Fruit fly (Drosophila melanogaster): ENCODE data around the gene CG3795.

DNA sequence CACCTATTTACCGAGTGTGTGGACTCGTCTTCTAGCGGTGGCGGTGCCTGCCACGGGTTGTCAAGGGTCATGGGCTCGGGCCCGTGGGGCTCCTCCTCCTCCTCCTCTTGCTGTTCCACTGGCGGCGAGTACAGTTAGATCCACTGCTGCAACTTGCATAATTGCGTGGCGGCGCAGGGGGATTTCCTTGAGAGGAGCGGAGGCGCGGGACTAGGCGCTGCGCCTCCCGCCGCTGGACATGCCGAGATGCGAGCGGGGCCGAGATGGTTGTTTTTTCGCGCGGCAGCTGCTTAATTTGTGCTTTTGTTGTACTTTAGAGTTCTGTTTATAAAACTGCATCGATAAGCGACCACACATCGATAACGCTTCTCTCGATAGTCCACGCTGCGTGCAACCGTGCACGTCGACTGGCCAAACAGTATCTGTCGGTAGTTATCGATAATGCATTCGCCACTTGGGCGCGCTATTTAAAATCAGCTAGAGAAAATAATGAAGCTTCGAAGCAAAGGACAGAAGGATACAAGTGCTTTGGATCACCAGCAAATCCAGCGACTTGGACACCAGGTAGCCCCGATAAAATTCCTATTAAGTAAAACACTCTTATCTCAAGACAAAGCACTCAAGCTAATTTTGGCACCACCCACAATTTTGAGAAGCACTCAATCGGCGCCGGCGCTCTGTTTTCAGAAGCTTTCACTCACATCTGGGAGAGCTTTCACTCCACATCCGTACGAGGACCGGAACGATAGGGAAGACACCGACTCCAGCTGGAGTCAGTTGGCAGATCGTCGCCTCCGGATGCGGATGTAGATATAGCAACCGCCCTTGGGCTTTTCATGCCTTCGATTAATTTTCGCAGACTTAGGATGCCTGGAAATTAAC is 14.2 kb downstream of the CG3795 start, which contains the start of gene a6:
- TF ChIP-seq h (optimal IDR thresholded peaks at IDR 0.05) (no peak), psq (optimal IDR thresholded peaks at IDR 0.05) (no peak), Myc (optimal IDR thresholded peaks at IDR 0.05) (no peak), insv (optimal IDR thresholded peaks at IDR 0.05) (no peak), Sin3A (optimal IDR thresholded peaks at IDR 0.05) (no peak), ttk (optimal IDR thresholded peaks at IDR 0.05) (no peak)
